Worm (Caenorhabditis elegans): ENCODE data around the gene gas-1.

DNA sequence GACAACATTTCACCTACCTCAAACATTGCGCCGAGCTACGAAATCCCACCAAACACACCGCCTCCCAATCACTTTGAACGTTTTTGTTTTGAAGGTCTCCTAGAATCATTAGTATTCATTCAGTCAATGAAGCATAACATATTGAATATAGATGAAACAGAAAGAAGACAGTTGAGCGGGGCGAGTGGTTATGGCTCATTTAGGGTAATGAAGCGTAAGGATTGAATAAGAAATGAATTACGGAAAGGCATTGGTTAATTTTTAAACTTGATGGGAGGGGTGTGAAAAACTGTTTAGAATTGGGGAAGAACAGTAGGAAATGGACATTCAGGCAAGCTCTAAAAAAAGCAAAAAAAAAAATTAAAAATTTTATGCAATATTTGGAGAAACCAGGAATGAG lies 32.3 kb downstream of the gas-1 start, which contains the start of gene lron-3:
- TF ChIP-seq lin-26 (GFP tag; IDR thresholded peaks at IDR 0.05), result no peak
- TF ChIP-seq egrh-3 (GFP tag; IDR thresholded peaks at IDR 0.05), result no peak
- no peak for TF ChIP-seq B0261.1 (tag; optimal IDR thresholded peaks at IDR 0.05)
- no peak for TF ChIP-seq madf-8 (GFP tag; conservative IDR thresholded peaks at IDR 0.05)
- no peak for TF ChIP-seq ztf-25 (GFP tag; IDR thresholded peaks at IDR 0.05)
- no peak for TF ChIP-seq C17E4.6 (GFP tag; IDR thresholded peaks at IDR 0.05)
- no peak for TF ChIP-seq unc-62 (GFP tag; optimal IDR thresholded peaks at IDR 0.05)
- no peak for TF ChIP-seq ZK185.1 (tag; optimal IDR thresholded peaks at IDR 0.05; ENCODE audit: poor library complexity, severe bottlenecking)
